Fruit fly (Drosophila melanogaster) whole organism, prepupa: ENCODE data around the gene CG15445.
A peak's percentile ranks its signal among the peaks of the same experiment; 100 is the strongest.

ENCODE experiments used
- CG10631 ChIP-seq: fragments of 200-800 bp; sonication (Bioruptor generic); optimal IDR thresholded peaks from 2 replicates; lab custom pipeline; 2016; ENCODE audit warnings: missing biosample characterization, missing genetic modification characterization
- CG10669 ChIP-seq: fragments of 200-800 bp; sonication (Bioruptor generic); optimal IDR thresholded peaks from 3 replicates; lab custom pipeline; 2018; ENCODE audit warnings: missing biosample characterization, mild to moderate bottlenecking, missing genetic modification characterization, moderate library complexity
- CG11294 ChIP-seq: fragments of 200-800 bp; sonication (Bioruptor generic); IDR thresholded peaks from 2 replicates; pipeline ENCODE4 v1.3.6; 2022; ENCODE audit warnings: missing biosample characterization, missing genetic modification characterization
- CG11902 ChIP-seq: fragments of 200-800 bp; sonication (Bioruptor generic); optimal IDR thresholded peaks from 3 replicates; lab custom pipeline; 2016; ENCODE audit warnings: missing biosample characterization, missing genetic modification characterization
- CG15336 ChIP-seq: fragments of 200-800 bp; sonication (Bioruptor generic); IDR thresholded peaks from 2 replicates; pipeline ENCODE4 v1.3.6; 2022; ENCODE audit warnings: missing biosample characterization, missing genetic modification characterization
- CG1621 ChIP-seq: fragments of 200-800 bp; sonication (Bioruptor generic); optimal IDR thresholded peaks from 3 replicates; lab custom pipeline; 2018; ENCODE audit warnings: missing biosample characterization, mild to moderate bottlenecking, missing genetic modification characterization
- CG16779 ChIP-seq: fragments of 200-800 bp; sonication (Bioruptor generic); optimal IDR thresholded peaks from 3 replicates; lab custom pipeline; 2017; ENCODE audit warnings: missing biosample characterization, mild to moderate bottlenecking, missing genetic modification characterization
- CG3032 ChIP-seq: fragments of 200-800 bp; optimal IDR thresholded peaks from 2 replicates; lab custom pipeline; 2019; ENCODE audit warnings: missing biosample characterization, mild to moderate bottlenecking, missing genetic modification characterization, moderate library complexity
- CG32006 ChIP-seq: fragments of 200-800 bp; sonication (Bioruptor generic); optimal IDR thresholded peaks from 3 replicates; lab custom pipeline; 2017; ENCODE audit warnings: missing biosample characterization, mild to moderate bottlenecking, missing genetic modification characterization
- CG4318 ChIP-seq: fragments of 200-800 bp; sonication (Bioruptor generic); optimal IDR thresholded peaks from 3 replicates; lab custom pipeline; 2017; ENCODE audit warnings: missing biosample characterization, mild to moderate bottlenecking, missing genetic modification characterization
- CG6163 ChIP-seq: fragments of 200-800 bp; sonication (Bioruptor generic); IDR thresholded peaks from 3 replicates; pipeline ENCODE4 v1.3.6; 2022; ENCODE audit warnings: missing biosample characterization, missing genetic modification characterization
- CG6808 ChIP-seq: fragments of 200-800 bp; sonication (Bioruptor generic); optimal IDR thresholded peaks from 3 replicates; lab custom pipeline; 2017; ENCODE audit warnings: missing biosample characterization, missing genetic modification characterization, mild to moderate bottlenecking, moderate library complexity, missing genetic modification reagents
- CG6854 ChIP-seq: fragments of 200-800 bp; sonication (Bioruptor generic); optimal IDR thresholded peaks from 2 replicates; lab custom pipeline; 2017; ENCODE audit warnings: missing biosample characterization, mild to moderate bottlenecking, missing genetic modification characterization
- CG7368 ChIP-seq: fragments of 200-800 bp; sonication (Bioruptor generic); optimal IDR thresholded peaks from 3 replicates; lab custom pipeline; 2016; ENCODE audit warnings: missing biosample characterization, missing genetic modification characterization
- CG8119 ChIP-seq: fragments of 200-800 bp; sonication (Bioruptor generic); IDR thresholded peaks from 3 replicates; pipeline ENCODE4 v1.3.6; 2022; ENCODE audit warnings: missing biosample characterization, missing genetic modification characterization
- CG8632 ChIP-seq: fragments of 200-800 bp; sonication (Bioruptor generic); optimal IDR thresholded peaks from 3 replicates; lab custom pipeline; 2016; ENCODE audit warnings: missing biosample characterization, missing genetic modification characterization
- CG9139 ChIP-seq: fragments of 200-800 bp; sonication (Bioruptor generic); optimal IDR thresholded peaks from 3 replicates; lab custom pipeline; 2017; ENCODE audit warnings: missing biosample characterization, mild to moderate bottlenecking, missing genetic modification characterization
- Eip75B ChIP-seq: fragments of 200-800 bp; sonication (Bioruptor generic); optimal IDR thresholded peaks from 3 replicates; lab custom pipeline; 2016; ENCODE audit warnings: missing biosample characterization, missing genetic modification characterization
- Eip78C ChIP-seq: fragments of 200-800 bp; sonication (Bioruptor generic); peaks from one replicate; lab custom pipeline; 2016; ENCODE audit warnings: missing biosample characterization, missing genetic modification characterization
- Eip93F ChIP-seq: fragments of 200-800 bp; sonication (Bioruptor generic); optimal IDR thresholded peaks from 2 replicates; lab custom pipeline; 2016; ENCODE audit warnings: missing biosample characterization, mild to moderate bottlenecking, missing genetic modification characterization
- Ets21C ChIP-seq: fragments of 200-800 bp; sonication (Bioruptor generic); optimal IDR thresholded peaks from 3 replicates; lab custom pipeline; 2016; ENCODE audit warnings: missing biosample characterization, missing genetic modification characterization
- Ets96B ChIP-seq: fragments of 200-800 bp; optimal IDR thresholded peaks from 2 replicates; lab custom pipeline; 2019; ENCODE audit warnings: missing biosample characterization, mild to moderate bottlenecking, missing genetic modification characterization, moderate library complexity
- Gug ChIP-seq: fragments of 200-800 bp; sonication (Bioruptor generic); IDR thresholded peaks from 2 replicates; pipeline ENCODE4 v1.3.6; 2022; ENCODE audit warnings: missing biosample characterization, missing genetic modification characterization
- Hr38 ChIP-seq: sonication (Bioruptor generic); optimal IDR thresholded peaks from 2 replicates; lab custom pipeline; 2016; ENCODE audit warnings: missing biosample characterization, missing genetic modification characterization
- Hr39 ChIP-seq: fragments of 200-800 bp; sonication (Bioruptor generic); optimal IDR thresholded peaks from 2 replicates; lab custom pipeline; 2016; ENCODE audit warnings: missing biosample characterization, missing genetic modification characterization
- Lpt ChIP-seq: fragments of 200-800 bp; sonication (Bioruptor generic); optimal IDR thresholded peaks from 3 replicates; lab custom pipeline; 2016; ENCODE audit warnings: missing biosample characterization, missing genetic modification characterization
- Sox102F ChIP-seq: fragments of 200-800 bp; sonication (Bioruptor generic); optimal IDR thresholded peaks from 2 replicates; lab custom pipeline; 2016; ENCODE audit warnings: missing biosample characterization, mild to moderate bottlenecking, missing genetic modification characterization
- Sox15 ChIP-seq: fragments of 200-800 bp; sonication (Bioruptor generic); optimal IDR thresholded peaks from 3 replicates; lab custom pipeline; 2016; ENCODE audit warnings: missing biosample characterization, missing genetic modification characterization
- acj6 ChIP-seq: fragments of 200-800 bp; sonication (Bioruptor generic); optimal IDR thresholded peaks from 3 replicates; lab custom pipeline; 2016; ENCODE audit warnings: missing biosample characterization, missing genetic modification characterization
- cyc ChIP-seq: fragments of 200-800 bp; sonication (Bioruptor generic); optimal IDR thresholded peaks from 3 replicates; lab custom pipeline; 2016; ENCODE audit warnings: missing biosample characterization, missing genetic modification characterization
- dac ChIP-seq: fragments of 200-800 bp; sonication (Bioruptor generic); optimal IDR thresholded peaks from 2 replicates; lab custom pipeline; 2017; ENCODE audit warnings: missing biosample characterization, mild to moderate bottlenecking, missing genetic modification characterization
- dsx ChIP-seq: fragments of 200-800 bp; optimal IDR thresholded peaks from 3 replicates; lab custom pipeline; 2019; ENCODE audit warnings: missing biosample characterization, mild to moderate bottlenecking, missing genetic modification characterization, moderate library complexity; ENCODE audit not compliant: poor library complexity, severe bottlenecking
- eg ChIP-seq: fragments of 200-800 bp; sonication (Bioruptor generic); IDR thresholded peaks from 3 replicates; pipeline ENCODE4 v1.3.6; 2022; ENCODE audit warnings: missing biosample characterization, missing genetic modification characterization
- esn ChIP-seq: fragments of 200-800 bp; sonication (Bioruptor generic); optimal IDR thresholded peaks from 2 replicates; lab custom pipeline; 2016; ENCODE audit warnings: missing biosample characterization, mild to moderate bottlenecking, missing genetic modification characterization, moderate library complexity
- fd59A ChIP-seq: fragments of 200-800 bp; sonication (Bioruptor generic); optimal IDR thresholded peaks from 2 replicates; lab custom pipeline; 2017; ENCODE audit warnings: missing biosample characterization, mild to moderate bottlenecking, missing genetic modification characterization, missing genetic modification reagents
- fd85E ChIP-seq: fragments of 200-800 bp; sonication (Bioruptor generic); optimal IDR thresholded peaks from 3 replicates; lab custom pipeline; 2016; ENCODE audit warnings: missing biosample characterization, missing genetic modification characterization
- fkh ChIP-seq: fragments of 200-800 bp; sonication (Bioruptor generic); optimal IDR thresholded peaks from 3 replicates; lab custom pipeline; 2017; ENCODE audit warnings: missing biosample characterization, mild to moderate bottlenecking, missing genetic modification characterization, moderate library complexity
- lz ChIP-seq: fragments of 200-800 bp; sonication (Bioruptor generic); optimal IDR thresholded peaks from 3 replicates; lab custom pipeline; 2016; ENCODE audit warnings: missing biosample characterization, missing genetic modification characterization
- net ChIP-seq: fragments of 200-800 bp; sonication (Bioruptor generic); optimal IDR thresholded peaks from 3 replicates; lab custom pipeline; 2016; ENCODE audit warnings: missing biosample characterization, missing genetic modification characterization
- pdm3 ChIP-seq: fragments of 200-800 bp; sonication (Bioruptor generic); optimal IDR thresholded peaks from 3 replicates; lab custom pipeline; 2016; ENCODE audit warnings: missing biosample characterization, missing genetic modification characterization
- topi ChIP-seq: fragments of 200-800 bp; sonication (Bioruptor generic); optimal IDR thresholded peaks from 3 replicates; lab custom pipeline; 2016; ENCODE audit warnings: missing biosample characterization, missing genetic modification characterization
- vri ChIP-seq: fragments of 200-800 bp; sonication (Bioruptor generic); optimal IDR thresholded peaks from 3 replicates; lab custom pipeline; 2016; ENCODE audit warnings: missing biosample characterization, mild to moderate bottlenecking, missing genetic modification characterization

The CG15445 gene

dm6 chrX:21124176-21124575 lies 7.2 kb downstream of the CG15445 start (continued):
- TF ChIP-seq dsx (GFP tag; lab: Kevin White, UChicago), result peak; percentile 54
- TF ChIP-seq CG11294 (GFP tag; lab: Robert Waterston, UW), result peak; percentile 19; the same call in 1 of the 2 replicates
- no peak for TF ChIP-seq fkh (GFP tag; lab: Kevin White, UChicago)
- peak; percentile 69 for TF ChIP-seq CG10669 (GFP tag; lab: Kevin White, UChicago)
- peak; percentile 94 for TF ChIP-seq Eip78C (GFP tag; lab: Kevin White, UChicago)
- peak; percentile 82 for TF ChIP-seq CG6163 (GFP tag; lab: Robert Waterston, UW)
- TF ChIP-seq vri, result peak; percentile 76
- TF ChIP-seq topi (GFP tag; lab: Kevin White, UChicago), result peak; percentile 90
- peak; percentile 62 for TF ChIP-seq Ets96B (tag; lab: Kevin White, UChicago)
- peak; percentile 89 for TF ChIP-seq lz (GFP tag; lab: Kevin White, UChicago)
- no peak for TF ChIP-seq CG16779
- TF ChIP-seq Lpt (GFP tag; lab: Kevin White, UChicago), result peak; percentile 52
- TF ChIP-seq acj6 (GFP tag; lab: Kevin White, UChicago), result peak; percentile 72
- TF ChIP-seq cyc (GFP tag; lab: Kevin White, UChicago), result peak; percentile 82
- TF ChIP-seq Eip93F, result peak; percentile 46
- TF ChIP-seq CG11902, result peak; percentile 77
- peak; percentile 81 for TF ChIP-seq Sox15 (GFP tag; lab: Kevin White, UChicago)
- peak; percentile 74 for TF ChIP-seq CG8119 (GFP tag; lab: Robert Waterston, UW)
- TF ChIP-seq Hr39, result peak; percentile 81
- peak; percentile 74 for TF ChIP-seq CG32006
- TF ChIP-seq CG1621 (tag; lab: Kevin White, UChicago), result peak; percentile 30
- peak; percentile 49 for TF ChIP-seq CG6854 (GFP tag; lab: Kevin White, UChicago)
- peak; percentile 80 for TF ChIP-seq CG15336 (GFP tag; lab: Robert Waterston, UW)
- TF ChIP-seq CG7368 (GFP tag; lab: Kevin White, UChicago), result peak; percentile 81

dm6 chrX:21125966-21126553 lies 9.1 kb downstream of the CG15445 start:
- TF ChIP-seq Sox15 (GFP tag; lab: Kevin White, UChicago) (no peak), vri (no peak), Eip78C (GFP tag; lab: Kevin White, UChicago) (peak; percentile 28)

dm6 chrX:21126790-21127189 lies 9.8 kb downstream of the CG15445 start:
- TF ChIP-seq CG6163 (GFP tag; lab: Robert Waterston, UW), result no peak
- no peak for TF ChIP-seq CG6854 (GFP tag; lab: Kevin White, UChicago)
- TF ChIP-seq CG32006, result no peak
- no peak for TF ChIP-seq Hr38 (GFP tag; lab: Kevin White, UChicago)
- no peak for TF ChIP-seq CG10669 (GFP tag; lab: Kevin White, UChicago)
- no peak for TF ChIP-seq Sox15 (GFP tag; lab: Kevin White, UChicago)
- no peak for TF ChIP-seq Gug (GFP tag; lab: Robert Waterston, UW)
- TF ChIP-seq net (GFP tag; lab: Kevin White, UChicago), result no peak
- TF ChIP-seq fd85E (GFP tag; lab: Kevin White, UChicago), result no peak
- TF ChIP-seq Ets21C, result no peak
- no peak for TF ChIP-seq acj6 (GFP tag; lab: Kevin White, UChicago)
- TF ChIP-seq CG8119 (GFP tag; lab: Robert Waterston, UW), result no peak
- TF ChIP-seq CG11902, result no peak
- TF ChIP-seq CG6808 (GFP tag; lab: Kevin White, UChicago), result no peak
- TF ChIP-seq CG3032 (tag; lab: Kevin White, UChicago), result no peak
- no peak for TF ChIP-seq Lpt (GFP tag; lab: Kevin White, UChicago)
- TF ChIP-seq CG15336 (GFP tag; lab: Robert Waterston, UW), result no peak
- TF ChIP-seq Sox102F, result no peak
- no peak for TF ChIP-seq eg (GFP tag; lab: Robert Waterston, UW)
- no peak for TF ChIP-seq Eip75B

dm6 chrX:21127267-21127666 lies 10.3 kb downstream of the CG15445 start:
- TF ChIP-seq dac (GFP tag; lab: Kevin White, UChicago) (no peak), fkh (GFP tag; lab: Kevin White, UChicago) (no peak), Sox15 (GFP tag; lab: Kevin White, UChicago) (no peak), CG10669 (GFP tag; lab: Kevin White, UChicago) (peak; percentile 70), eg (GFP tag; lab: Robert Waterston, UW) (no peak), esn (peak; percentile 22), Ets21C (no peak), fd59A (peak; percentile 41), CG11902 (no peak), CG10631 (peak; percentile 62), vri (no peak), CG11294 (GFP tag; lab: Robert Waterston, UW) (peak; percentile 14; the same call in 1 of the 2 replicates), pdm3 (GFP tag; lab: Kevin White, UChicago) (peak; percentile 40), topi (GFP tag; lab: Kevin White, UChicago) (peak; percentile 12), CG4318 (GFP tag; lab: Kevin White, UChicago) (no peak), fd85E (GFP tag; lab: Kevin White, UChicago) (no peak), CG1621 (tag; lab: Kevin White, UChicago) (peak; percentile 55), Sox102F (no peak), CG8632 (GFP tag; lab: Kevin White, UChicago) (peak; percentile 45), lz (GFP tag; lab: Kevin White, UChicago) (no peak), CG9139 (GFP tag; lab: Kevin White, UChicago) (peak; percentile 52), cyc (GFP tag; lab: Kevin White, UChicago) (no peak), Lpt (GFP tag; lab: Kevin White, UChicago) (no peak)
